Worm (Caenorhabditis elegans) whole organism, L4 larva: ENCODE data around the gene nhr-35.
A peak's percentile ranks its signal among the peaks of the same experiment; 100 is the strongest.

Experiments used
- F10B5.3 ChIP-seq: sonication (generic microtip); optimal IDR thresholded peaks from 2 replicates; lab custom pipeline; 2016; ENCODE audit warnings: mild to moderate bottlenecking, missing genetic modification characterization, missing compliant biosample characterization
- F26F4.8 ChIP-seq: fragments of 200-800 bp; sonication (Bioruptor generic); conservative IDR thresholded peaks from 2 replicates; pipeline ENCODE4 v1.3.6; 2022; ENCODE audit warnings: missing genetic modification characterization, missing compliant biosample characterization
- F44E2.7 ChIP-seq: fragments of 200-800 bp; sonication (Bioruptor generic); IDR thresholded peaks from 2 replicates; pipeline ENCODE4 v2.1.2; 2022; ENCODE audit warnings: missing genetic modification characterization, missing compliant biosample characterization
- F49E8.2 ChIP-seq: sonication (generic microtip); optimal IDR thresholded peaks from 2 replicates; lab custom pipeline; 2016; ENCODE audit warnings: missing compliant biosample characterization, mild to moderate bottlenecking, missing genetic modification characterization, borderline replicate concordance
- R02D3.7 ChIP-seq: fragments of 150-350 bp; sonication (generic microtip); optimal IDR thresholded peaks from 3 replicates; lab custom pipeline; 2014; ENCODE audit warnings: missing biosample characterization, missing genetic modification characterization
- Y105C5A.15 ChIP-seq: fragments of 200-800 bp; sonication (Bioruptor generic); IDR thresholded peaks from 2 replicates; pipeline ENCODE4 v1.3.6; 2022; ENCODE audit warnings: missing genetic modification characterization, missing compliant biosample characterization
- Y75B8A.6 ChIP-seq: fragments of 200-800 bp; sonication (Bioruptor generic); IDR thresholded peaks from 2 replicates; pipeline ENCODE4 v1.3.6; 2022; ENCODE audit warnings: missing genetic modification reagents, missing genetic modification characterization, missing compliant biosample characterization
- aha-1 ChIP-seq: fragments of 150-350 bp; peaks from one replicate; lab custom pipeline; 2014; ENCODE audit warnings: missing biosample characterization, missing genetic modification characterization
- ceh-20 ChIP-seq: fragments of 200-800 bp; sonication (Bioruptor generic); IDR thresholded peaks from 2 replicates; pipeline ENCODE4 v1.3.6; 2022; ENCODE audit warnings: missing genetic modification reagents, missing genetic modification characterization, missing compliant biosample characterization
- ceh-32 ChIP-seq: sonication (generic microtip); optimal IDR thresholded peaks from 2 replicates; lab custom pipeline; 2016; ENCODE audit warnings: mild to moderate bottlenecking, missing genetic modification characterization, missing compliant biosample characterization; ENCODE audit not compliant: poor library complexity
- daf-16 ChIP-seq, 3 experiments: sonication (generic microtip); optimal IDR thresholded peaks; 2 replicates each; lab custom pipeline; 2016 to 2017; ENCODE audit warnings: missing genetic modification characterization in 3 of 3, missing genetic modification reagents in 3 of 3, mild to moderate bottlenecking in 2 of 3, missing compliant biosample characterization in 2 of 3, missing biosample characterization in 1 of 3, moderate library complexity in 1 of 3
- daf-19 ChIP-seq: fragments of 200-800 bp; sonication (Bioruptor generic); conservative IDR thresholded peaks from 2 replicates; pipeline ENCODE4 v1.3.6; 2022; ENCODE audit warnings: missing genetic modification characterization, missing compliant biosample characterization
- dmd-6 ChIP-seq: fragments of 200-800 bp; sonication (Bioruptor generic); IDR thresholded peaks from 2 replicates; pipeline ENCODE4 v1.3.6; 2022; ENCODE audit warnings: missing genetic modification reagents, missing genetic modification characterization, missing compliant biosample characterization
- dpl-1 ChIP-seq: fragments of 150-350 bp; optimal IDR thresholded peaks from 2 replicates; lab custom pipeline; 2014; ENCODE audit warnings: missing biosample characterization, missing genetic modification reagents, missing genetic modification characterization
- duxl-1 ChIP-seq: sonication (generic microtip); optimal IDR thresholded peaks from 2 replicates; lab custom pipeline; 2016; ENCODE audit warnings: mild to moderate bottlenecking, missing genetic modification characterization, moderate library complexity, missing compliant biosample characterization; ENCODE audit not compliant: poor library complexity
- dve-1 ChIP-seq: sonication (generic microtip); optimal IDR thresholded peaks from 2 replicates; lab custom pipeline; 2017; ENCODE audit warnings: antibody characterized with exemption, mild to moderate bottlenecking, missing genetic modification characterization, missing compliant biosample characterization; ENCODE audit not compliant: insufficient read depth
- hlh-11 ChIP-seq: fragments of 200-800 bp; sonication (Bioruptor generic); optimal IDR thresholded peaks from 2 replicates; lab custom pipeline; 2018; ENCODE audit warnings: mild to moderate bottlenecking, missing genetic modification characterization, missing compliant biosample characterization
- hlh-30 ChIP-seq: sonication (generic microtip); optimal IDR thresholded peaks from 2 replicates; lab custom pipeline; 2017; ENCODE audit warnings: antibody characterized with exemption, mild to moderate bottlenecking, missing genetic modification characterization, missing compliant biosample characterization; ENCODE audit not compliant: insufficient read depth
- lir-3 ChIP-seq: sonication (generic microtip); optimal IDR thresholded peaks from 2 replicates; lab custom pipeline; 2016; ENCODE audit warnings: mild to moderate bottlenecking, missing genetic modification characterization, missing compliant biosample characterization
- mdl-1 ChIP-seq, 2 experiments: fragments of 150-350 bp in 1 of 2; sonication (generic microtip) in 1 of 2; optimal IDR thresholded peaks; 2 replicates each; lab custom pipeline; 2014 to 2017; ENCODE audit warnings: missing biosample characterization in 2 of 2, missing genetic modification characterization in 2 of 2
- mdt-29 ChIP-seq: fragments of 200-800 bp; sonication (Bioruptor generic); IDR thresholded peaks from 2 replicates; pipeline ENCODE4 v1.3.6; 2022; ENCODE audit warnings: missing genetic modification reagents, missing genetic modification characterization, missing compliant biosample characterization
- mep-1 ChIP-seq: fragments of 150-350 bp; sonication (generic microtip); optimal IDR thresholded peaks from 3 replicates; lab custom pipeline; 2014; ENCODE audit warnings: missing biosample characterization, missing genetic modification characterization
- mes-2 ChIP-seq: sonication (generic microtip); optimal IDR thresholded peaks from 2 replicates; lab custom pipeline; 2016; ENCODE audit warnings: missing genotype, mild to moderate bottlenecking, missing genetic modification characterization, missing compliant biosample characterization; ENCODE audit not compliant: poor library complexity, severe bottlenecking
- mxl-3 ChIP-seq: fragments of 200-800 bp; sonication (Bioruptor generic); optimal IDR thresholded peaks from 2 replicates; lab custom pipeline; 2018; ENCODE audit warnings: mild to moderate bottlenecking, missing genetic modification characterization, missing compliant biosample characterization
- nhr-102 ChIP-seq: sonication (generic microtip); optimal IDR thresholded peaks from 2 replicates; lab custom pipeline; 2016; ENCODE audit warnings: mild to moderate bottlenecking, missing genetic modification characterization, moderate library complexity, missing compliant biosample characterization
- nhr-25 ChIP-seq: sonication (generic microtip); optimal IDR thresholded peaks from 2 replicates; lab custom pipeline; 2017; ENCODE audit warnings: missing genetic modification characterization, mild to moderate bottlenecking, missing compliant biosample characterization, antibody characterized with exemption, moderate library complexity, borderline replicate concordance; ENCODE audit not compliant: insufficient read depth
- nhr-28 ChIP-seq: fragments of 150-350 bp; optimal IDR thresholded peaks from 2 replicates; lab custom pipeline; 2014; ENCODE audit warnings: missing biosample characterization, missing genetic modification characterization
- nhr-41 ChIP-seq: fragments of 200-800 bp; sonication (Bioruptor generic); IDR thresholded peaks from 2 replicates; pipeline ENCODE4 v1.3.6; 2022; ENCODE audit warnings: missing genetic modification reagents, missing genetic modification characterization, missing compliant biosample characterization
- nhr-48 ChIP-seq: sonication (generic microtip); optimal IDR thresholded peaks from 2 replicates; lab custom pipeline; 2016; ENCODE audit warnings: mild to moderate bottlenecking, missing genetic modification characterization, missing compliant biosample characterization
- nhr-76 ChIP-seq: fragments of 150-350 bp; optimal IDR thresholded peaks from 2 replicates; lab custom pipeline; 2014; ENCODE audit warnings: missing biosample characterization, missing genetic modification characterization
- php-3 ChIP-seq: fragments of 200-800 bp; sonication (Bioruptor generic); IDR thresholded peaks from 2 replicates; pipeline ENCODE4 v1.3.6; 2022; ENCODE audit warnings: missing genetic modification reagents, missing genetic modification characterization, missing compliant biosample characterization
- pqm-1 ChIP-seq: sonication (generic microtip); optimal IDR thresholded peaks from 2 replicates; lab custom pipeline; 2017; ENCODE audit warnings: missing biosample characterization, missing genetic modification characterization
- rbr-2 ChIP-seq: sonication (generic microtip); optimal IDR thresholded peaks from 2 replicates; lab custom pipeline; 2016; ENCODE audit warnings: missing genotype, missing genetic modification characterization, missing compliant biosample characterization
- unc-62 ChIP-seq, 3 experiments: fragments of 150-350 bp in 1 of 3; sonication (generic microtip); optimal IDR thresholded peaks in 2 of 3; peaks in 1 of 3; 1 replicate in 1 of 3; 2 replicates in 2 of 3; lab custom pipeline; 2014 to 2017; ENCODE audit warnings: missing biosample characterization in 3 of 3, missing genetic modification characterization in 3 of 3, missing genetic modification reagents in 3 of 3, missing genotype in 1 of 3
- zag-1 ChIP-seq: fragments of 150-350 bp; optimal IDR thresholded peaks from 2 replicates; lab custom pipeline; 2014; ENCODE audit warnings: missing biosample characterization, missing genetic modification characterization
- zip-11 ChIP-seq: fragments of 200-800 bp; sonication (Bioruptor generic); IDR thresholded peaks from 2 replicates; pipeline ENCODE4 v1.3.6; 2022; ENCODE audit warnings: missing genetic modification characterization, missing compliant biosample characterization
- ztf-11 ChIP-seq: fragments of 150-350 bp; optimal IDR thresholded peaks from 2 replicates; lab custom pipeline; 2014; ENCODE audit warnings: missing biosample characterization, missing genetic modification characterization

Gene nhr-35

ce11 chrX:4530426-4531044 is 2.0 kb upstream of the nhr-35 start (continued):
- no peak for TF ChIP-seq dpl-1 (GFP tag; lab: Kevin White, UChicago)
- no peak for TF ChIP-seq nhr-25
- peak; percentile 24 for TF ChIP-seq nhr-48 (tag; lab: Kevin White, UChicago)
- no peak for TF ChIP-seq daf-19
- TF ChIP-seq zag-1 (tag; lab: Kevin White, UChicago), result no peak
- TF ChIP-seq ztf-11 (tag; lab: Kevin White, UChicago), result no peak
- TF ChIP-seq dve-1 (tag; lab: Kevin White, UChicago), result peak; percentile 71
- TF ChIP-seq unc-62 (GFP tag; optimal IDR thresholded peaks at IDR 0.05 in 1 of 2; lab: Kevin White, UChicago), result peak in 1 of 2 experiments; percentile 57
- no peak for TF ChIP-seq unc-62 (tag; optimal IDR thresholded peaks at IDR 0.05; lab: Kevin White, UChicago)
- TF ChIP-seq mxl-3 (GFP tag; lab: Kevin White, UChicago), result no peak
- TF ChIP-seq duxl-1 (tag; lab: Kevin White, UChicago), result no peak
- no peak for TF ChIP-seq F49E8.2
- TF ChIP-seq R02D3.7, result no peak
- no peak for TF ChIP-seq ceh-32 (tag; lab: Kevin White, UChicago)
- TF ChIP-seq nhr-102 (tag; lab: Kevin White, UChicago), result no peak
- TF ChIP-seq mep-1 (tag; lab: Kevin White, UChicago), result no peak
- TF ChIP-seq hlh-30, result peak; percentile 50
- no peak for TF ChIP-seq F44E2.7 (GFP tag; lab: Robert Waterston, UW)

DNA sequence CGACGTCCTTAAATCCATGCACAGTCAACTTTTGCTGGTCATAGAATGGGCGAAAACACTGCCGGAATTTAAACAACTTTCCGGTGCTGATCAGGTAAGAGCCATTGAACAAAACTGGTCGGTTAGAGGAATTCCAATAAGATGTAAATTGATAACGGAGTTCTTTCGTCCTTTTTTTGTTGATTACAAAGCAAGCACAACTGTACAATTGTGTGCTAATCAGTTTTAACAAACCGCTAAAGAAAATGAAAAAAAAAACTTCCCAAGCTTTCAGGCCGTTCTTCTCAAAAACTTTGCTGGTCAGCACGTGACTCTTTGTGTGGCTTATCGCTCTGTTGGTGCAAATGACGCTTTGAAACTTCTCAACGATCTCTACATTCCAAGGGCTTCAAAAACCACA is 1.6 kb downstream of the nhr-35 start:
- no peak for TF ChIP-seq php-3 (GFP tag; lab: Robert Waterston, UW)
- no peak for TF ChIP-seq F10B5.3 (tag; lab: Kevin White, UChicago)
- peak; percentile 37 for TF ChIP-seq pqm-1
- TF ChIP-seq dmd-6 (GFP tag; lab: Robert Waterston, UW), result 0 out of 2 replicates have a peak, but pooled peaks have one; percentile 10
- no peak for TF ChIP-seq R02D3.7
- no peak for TF ChIP-seq nhr-41 (GFP tag; lab: Robert Waterston, UW)
- TF ChIP-seq mdt-29 (GFP tag; lab: Robert Waterston, UW), result no peak
- no peak for TF ChIP-seq lir-3 (tag; lab: Kevin White, UChicago)
- TF ChIP-seq daf-16 (GFP tag; optimal IDR thresholded peaks at IDR 0.05; lab: Kevin White, UChicago), result no peak
- TF ChIP-seq daf-16 (tag; optimal IDR thresholded peaks at IDR 0.05; lab: Kevin White, UChicago), result peak; percentile 65
- TF ChIP-seq Y105C5A.15 (GFP tag; lab: Robert Waterston, UW), result no peak
- TF ChIP-seq nhr-76 (tag; lab: Kevin White, UChicago), result no peak
- TF ChIP-seq F26F4.8, result no peak
- no peak for TF ChIP-seq mes-2 (tag; lab: Kevin White, UChicago)
- no peak for TF ChIP-seq Y75B8A.6 (GFP tag; lab: Robert Waterston, UW)
- TF ChIP-seq rbr-2 (tag; lab: Kevin White, UChicago), result no peak
- TF ChIP-seq ceh-20 (GFP tag; lab: Robert Waterston, UW), result no peak
- no peak for TF ChIP-seq mdl-1 (tag; optimal IDR thresholded peaks at IDR 0.05; lab: Kevin White, UChicago)
- peak; percentile 21 for TF ChIP-seq hlh-11 (tag; lab: Kevin White, UChicago)
- no peak for TF ChIP-seq aha-1 (tag; lab: Kevin White, UChicago)
- no peak for TF ChIP-seq ztf-11 (tag; lab: Kevin White, UChicago)
- peak; percentile 8 for TF ChIP-seq dve-1 (tag; lab: Kevin White, UChicago)
- peak; percentile 54 for TF ChIP-seq nhr-28 (tag; lab: Kevin White, UChicago)
- no peak for TF ChIP-seq zag-1 (tag; lab: Kevin White, UChicago)
- no peak for TF ChIP-seq zip-11 (GFP tag; lab: Robert Waterston, UW)
